Fruit fly (Drosophila melanogaster) whole organism, pupa: ENCODE results near the gene ex.

Experiments
- CG10348 ChIP-seq: fragments of 200-800 bp; sonication (Bioruptor generic); IDR thresholded peaks from 2 replicates; pipeline ENCODE4 v1.3.6; 2022; ENCODE audit warnings: missing biosample characterization, missing genetic modification characterization
- CG12605 ChIP-seq: fragments of 200-800 bp; sonication (Bioruptor generic); IDR thresholded peaks from 2 replicates; pipeline ENCODE4 v1.3.6; 2022; ENCODE audit warnings: missing biosample characterization, missing genetic modification characterization
- CG13204 ChIP-seq: fragments of 200-800 bp; sonication (Bioruptor generic); optimal IDR thresholded peaks from 2 replicates; lab custom pipeline; 2018; ENCODE audit warnings: missing biosample characterization, mild to moderate bottlenecking, missing genetic modification characterization, moderate library complexity
- CG14655 ChIP-seq: fragments of 200-800 bp; sonication (Bioruptor generic); optimal IDR thresholded peaks from 3 replicates; lab custom pipeline; 2017; ENCODE audit warnings: mild to moderate bottlenecking, missing biosample characterization, missing genetic modification reagents, missing genetic modification characterization
- CG15710 ChIP-seq: fragments of 200-800 bp; sonication (Bioruptor generic); optimal IDR thresholded peaks from 2 replicates; lab custom pipeline; 2018; ENCODE audit warnings: missing biosample characterization, mild to moderate bottlenecking, missing genetic modification characterization, moderate library complexity
- CG17806 ChIP-seq: fragments of 200-800 bp; sonication (Bioruptor generic); optimal IDR thresholded peaks from 2 replicates; lab custom pipeline; 2018; ENCODE audit warnings: missing biosample characterization, mild to moderate bottlenecking, missing genetic modification characterization, moderate library complexity
- CG32121 ChIP-seq: fragments of 200-800 bp; sonication (Bioruptor generic); IDR thresholded peaks from 2 replicates; pipeline ENCODE4 v1.3.6; 2022; ENCODE audit warnings: missing biosample characterization, missing genetic modification characterization
- CG34367 ChIP-seq: fragments of 200-800 bp; sonication (Bioruptor generic); optimal IDR thresholded peaks from 2 replicates; lab custom pipeline; 2018; ENCODE audit warnings: missing biosample characterization, mild to moderate bottlenecking, missing genetic modification characterization
- CG4496 ChIP-seq: fragments of 200-800 bp; sonication (Bioruptor generic); IDR thresholded peaks from 3 replicates; pipeline ENCODE4 v1.3.6; 2022; ENCODE audit warnings: missing biosample characterization, missing genetic modification characterization
- CG8159 ChIP-seq: fragments of 200-800 bp; sonication (Bioruptor generic); optimal IDR thresholded peaks from 3 replicates; lab custom pipeline; 2018; ENCODE audit warnings: missing biosample characterization, mild to moderate bottlenecking, missing genetic modification characterization, moderate library complexity
- CG8301 ChIP-seq: fragments of 200-800 bp; sonication (Bioruptor generic); optimal IDR thresholded peaks from 2 replicates; lab custom pipeline; 2018; ENCODE audit warnings: missing biosample characterization, mild to moderate bottlenecking, missing genetic modification characterization
- CG9948 ChIP-seq: fragments of 200-800 bp; sonication (Bioruptor generic); optimal IDR thresholded peaks from 2 replicates; lab custom pipeline; 2018; ENCODE audit warnings: missing biosample characterization, mild to moderate bottlenecking, missing genetic modification characterization, moderate library complexity
- D1 ChIP-seq: fragments of 200-800 bp; sonication (Bioruptor generic); optimal IDR thresholded peaks from 2 replicates; lab custom pipeline; 2018; ENCODE audit warnings: missing biosample characterization, mild to moderate bottlenecking, missing genetic modification characterization, moderate library complexity
- EcR ChIP-seq: fragments of 200-800 bp; sonication (Bioruptor generic); optimal IDR thresholded peaks from 3 replicates; lab custom pipeline; 2019; ENCODE audit warnings: missing biosample characterization, missing genetic modification characterization, mild to moderate bottlenecking, moderate library complexity, missing genetic modification reagents
- Ets98B ChIP-seq: fragments of 200-800 bp; sonication (Bioruptor generic); IDR thresholded peaks from 2 replicates; pipeline ENCODE4 v1.3.6; 2022; ENCODE audit warnings: missing biosample characterization, missing genetic modification characterization
- Pif1A ChIP-seq: fragments of 200-800 bp; sonication (Bioruptor generic); optimal IDR thresholded peaks from 3 replicates; lab custom pipeline; 2016; ENCODE audit warnings: missing biosample characterization, missing genetic modification characterization
- Pif1B ChIP-seq: fragments of 200-800 bp; sonication (Bioruptor generic); optimal IDR thresholded peaks from 3 replicates; lab custom pipeline; 2016; ENCODE audit warnings: missing biosample characterization, missing genetic modification characterization
- Snoo ChIP-seq: fragments of 200-800 bp; sonication (Bioruptor generic); optimal IDR thresholded peaks from 3 replicates; lab custom pipeline; 2017; ENCODE audit warnings: missing biosample characterization, mild to moderate bottlenecking, missing genetic modification characterization, inconsistent platforms
- fd96Ca ChIP-seq: fragments of 200-800 bp; sonication (Bioruptor generic); IDR thresholded peaks from 3 replicates; pipeline ENCODE4 v1.3.6; 2022; ENCODE audit warnings: missing biosample characterization, missing genetic modification characterization
- gl ChIP-seq: fragments of 200-800 bp; sonication (Bioruptor generic); optimal IDR thresholded peaks from 2 replicates; lab custom pipeline; 2018; ENCODE audit warnings: missing biosample characterization, mild to moderate bottlenecking, missing genetic modification characterization
- rn ChIP-seq: fragments of 200-800 bp; sonication (Bioruptor generic); IDR thresholded peaks from 2 replicates; pipeline ENCODE4 v1.3.6; 2022; ENCODE audit warnings: missing biosample characterization, missing genetic modification characterization

The ex gene

DNA sequence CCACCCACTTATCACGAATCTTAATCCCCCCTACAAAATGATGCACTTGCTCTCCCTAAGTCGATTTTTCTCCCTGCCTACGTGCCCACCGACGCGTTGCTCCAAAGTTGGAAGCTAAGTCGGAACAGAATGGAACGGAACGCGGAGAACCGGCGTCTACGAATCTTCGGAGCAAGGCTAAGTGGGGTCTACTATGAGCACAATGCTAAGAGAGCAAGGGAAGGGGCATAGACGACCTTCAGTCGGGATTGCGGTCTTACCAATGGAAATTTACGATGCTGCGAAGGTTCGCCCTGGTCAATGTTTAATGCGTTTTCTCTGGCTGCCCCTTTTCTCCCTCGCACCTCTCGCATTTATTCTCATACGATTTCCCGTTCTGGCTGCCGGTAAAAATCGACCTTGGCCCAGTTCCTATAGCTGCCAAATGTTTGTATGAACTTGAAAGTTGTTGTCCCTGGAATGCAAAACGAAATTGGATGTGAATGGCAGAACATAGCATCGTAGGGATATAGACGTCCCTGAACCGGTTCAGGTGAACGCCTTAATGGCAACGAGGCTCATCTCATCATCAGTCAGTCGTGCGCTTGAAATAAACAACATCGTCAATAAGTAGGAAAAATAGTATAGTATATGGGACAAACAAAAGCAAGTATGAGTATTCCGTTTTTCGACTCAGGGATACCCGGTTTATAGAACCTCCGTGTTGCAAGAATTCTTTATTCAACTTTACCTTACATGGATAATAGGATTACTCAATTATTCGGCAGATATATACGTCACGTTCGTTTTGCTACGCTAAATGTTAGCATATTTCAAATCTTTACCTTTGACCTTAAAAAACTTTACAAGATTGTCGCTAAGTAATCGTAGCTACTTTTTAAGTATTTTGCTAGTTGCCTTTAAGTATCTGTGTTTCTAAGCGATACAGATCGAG, 52.6 kb downstream of the ex start:
- TF ChIP-seq CG4496 (GFP tag; lab: Robert Waterston, UW) (no peak), CG8159 (tag; lab: Kevin White, UChicago) (peak; percentile 33), EcR (GFP tag; lab: Kevin White, UChicago) (peak; percentile 94), CG14655 (peak; percentile 42), fd96Ca (GFP tag; lab: Robert Waterston, UW) (no peak), CG15710 (tag; lab: Kevin White, UChicago) (peak; percentile 41), CG17806 (tag; lab: Kevin White, UChicago) (no peak)
- TF ChIP-seq, all 21 proteins: peak for 4

DNA sequence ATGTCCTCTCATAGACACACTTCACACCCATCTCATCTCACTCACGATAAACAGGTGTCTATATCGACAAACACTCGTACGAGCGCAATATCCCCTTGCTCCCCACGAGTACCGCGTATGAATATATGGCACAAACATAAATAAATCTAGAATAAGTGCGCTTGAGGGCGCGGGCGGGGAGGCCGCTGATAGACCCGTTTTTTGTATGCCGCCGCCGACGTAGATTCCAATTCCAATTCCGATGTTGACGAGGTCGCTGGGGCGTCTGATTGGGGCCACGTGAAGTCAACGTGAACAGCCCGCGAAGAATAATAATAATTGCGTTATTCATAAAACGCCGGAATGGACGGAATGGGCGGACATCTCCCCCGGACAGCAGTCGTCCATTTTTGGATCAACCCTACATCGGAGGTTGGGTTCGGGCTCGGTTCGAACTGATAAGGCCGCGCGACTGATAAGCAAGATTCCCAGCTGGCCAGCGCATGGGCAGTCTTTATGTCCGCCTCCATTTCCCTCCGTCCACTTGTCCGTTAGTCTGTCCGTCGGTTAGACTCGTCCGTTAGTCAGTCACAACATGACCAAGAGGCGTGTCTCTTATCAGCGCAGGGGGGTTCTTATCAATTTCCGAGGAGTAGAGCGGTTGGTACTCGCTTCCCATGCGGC, 53.4 kb downstream of the ex start:
- TF ChIP-seq rn (no peak), CG14655 (no peak), CG12605 (GFP tag; lab: Robert Waterston, UW) (no peak), EcR (GFP tag; lab: Kevin White, UChicago) (peak; percentile 81), gl (tag; lab: Kevin White, UChicago) (no peak), CG13204 (GFP tag; lab: Kevin White, UChicago) (peak; percentile 30), Pif1A (GFP tag; lab: Kevin White, UChicago) (peak; percentile 15), CG4496 (GFP tag; lab: Robert Waterston, UW) (peak; percentile 12; the same call in 1 of the 3 replicates), Pif1B (GFP tag; lab: Kevin White, UChicago) (no peak), CG32121 (GFP tag; lab: Robert Waterston, UW) (no peak), CG17806 (tag; lab: Kevin White, UChicago) (no peak), fd96Ca (GFP tag; lab: Robert Waterston, UW) (no peak)

DNA sequence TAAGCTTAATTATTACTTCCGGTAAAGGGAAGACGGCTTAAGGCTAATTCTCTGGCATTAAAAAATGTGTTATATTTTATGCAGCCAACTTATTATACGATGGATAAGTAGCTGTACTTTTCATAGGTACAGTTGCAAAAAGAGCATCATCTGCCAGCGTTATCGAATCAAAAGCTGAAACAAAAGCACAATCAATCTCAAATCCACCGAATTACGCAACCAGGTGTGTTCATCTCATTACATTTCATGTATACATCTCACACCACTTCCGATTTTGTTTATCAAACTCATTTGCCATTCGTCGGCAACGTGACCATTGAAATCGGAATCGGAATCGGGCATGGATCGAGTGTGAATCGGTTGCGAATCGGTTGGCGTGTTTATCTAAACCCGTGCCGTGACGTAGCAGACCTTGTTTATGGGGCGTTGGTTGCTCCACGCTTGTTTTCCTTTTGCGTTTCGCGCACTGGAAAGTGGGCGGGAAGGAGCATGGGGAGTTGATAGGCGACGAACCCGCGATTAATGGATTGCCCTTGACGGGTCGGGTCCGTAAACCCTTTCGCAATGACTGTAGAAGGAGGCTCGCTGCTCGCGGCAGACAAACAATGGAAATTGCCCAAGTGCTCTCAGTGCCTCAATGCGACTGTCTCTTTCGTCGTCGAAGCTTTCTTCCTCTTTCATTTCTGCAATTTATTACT, 54.2 kb downstream of the ex start:
- TF ChIP-seq CG15710 (tag; lab: Kevin White, UChicago): no peak
- no peak for TF ChIP-seq Snoo (tag; lab: Kevin White, UChicago)
- no peak for TF ChIP-seq CG4496 (GFP tag; lab: Robert Waterston, UW)
- TF ChIP-seq fd96Ca (GFP tag; lab: Robert Waterston, UW): no peak
- TF ChIP-seq CG8301 (tag; lab: Kevin White, UChicago): no peak
- TF ChIP-seq EcR (GFP tag; lab: Kevin White, UChicago): peak; percentile 97
- TF ChIP-seq CG10348 (GFP tag; lab: Robert Waterston, UW): no peak
- no peak for TF ChIP-seq CG34367

DNA sequence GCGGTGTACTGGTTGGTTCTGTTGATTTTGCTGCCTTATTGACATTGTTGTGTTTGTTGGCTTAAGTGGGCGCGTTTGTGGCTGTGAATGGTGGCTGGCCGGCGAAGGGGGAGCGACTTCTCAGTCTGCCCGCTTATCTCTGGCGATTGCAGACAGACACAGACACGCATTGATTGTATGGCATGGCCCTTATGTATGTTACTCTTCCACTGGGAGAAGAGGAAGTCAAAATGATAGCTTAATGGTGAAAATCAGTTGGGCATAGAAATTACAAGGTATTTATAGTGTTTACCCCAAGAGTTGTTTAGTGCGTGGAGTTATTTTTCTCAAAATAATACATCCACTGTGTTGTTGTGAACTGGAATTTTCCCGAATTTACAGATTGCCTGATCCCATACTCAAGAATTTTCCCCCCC, 54.8 kb downstream of the ex start:
- peak; percentile 88 for TF ChIP-seq CG4496 (GFP tag; lab: Robert Waterston, UW)
- 0 out of 2 replicates have a peak, but pooled peaks have one; percentile 28 for TF ChIP-seq rn
- no peak for TF ChIP-seq CG10348 (GFP tag; lab: Robert Waterston, UW)
- peak; percentile 55 for TF ChIP-seq CG8159 (tag; lab: Kevin White, UChicago)
- TF ChIP-seq Ets98B: peak; percentile 80
- peak; percentile 49 for TF ChIP-seq CG15710 (tag; lab: Kevin White, UChicago)
- no peak for TF ChIP-seq D1
- TF ChIP-seq CG13204 (GFP tag; lab: Kevin White, UChicago): peak; percentile 92
- TF ChIP-seq CG12605 (GFP tag; lab: Robert Waterston, UW): peak; percentile 48
- peak; percentile 70 for TF ChIP-seq CG34367
- peak; percentile 86 for TF ChIP-seq Snoo (tag; lab: Kevin White, UChicago)
- peak; percentile 66 for TF ChIP-seq CG14655
- TF ChIP-seq Pif1B (GFP tag; lab: Kevin White, UChicago): peak; percentile 87
- TF ChIP-seq CG17806 (tag; lab: Kevin White, UChicago): peak; percentile 43
- peak; percentile 12 for TF ChIP-seq CG9948
- peak; percentile 77; the same call in 1 of the 2 replicates for TF ChIP-seq CG32121 (GFP tag; lab: Robert Waterston, UW)
- TF ChIP-seq EcR (GFP tag; lab: Kevin White, UChicago): peak; percentile 90
- peak; percentile 76 for TF ChIP-seq fd96Ca (GFP tag; lab: Robert Waterston, UW)
- TF ChIP-seq gl (tag; lab: Kevin White, UChicago): peak; percentile 89
- peak; percentile 52 for TF ChIP-seq CG8301 (tag; lab: Kevin White, UChicago)
- TF ChIP-seq Pif1A (GFP tag; lab: Kevin White, UChicago): peak; percentile 92
- TF ChIP-seq, all 21 proteins: peak for 19

DNA sequence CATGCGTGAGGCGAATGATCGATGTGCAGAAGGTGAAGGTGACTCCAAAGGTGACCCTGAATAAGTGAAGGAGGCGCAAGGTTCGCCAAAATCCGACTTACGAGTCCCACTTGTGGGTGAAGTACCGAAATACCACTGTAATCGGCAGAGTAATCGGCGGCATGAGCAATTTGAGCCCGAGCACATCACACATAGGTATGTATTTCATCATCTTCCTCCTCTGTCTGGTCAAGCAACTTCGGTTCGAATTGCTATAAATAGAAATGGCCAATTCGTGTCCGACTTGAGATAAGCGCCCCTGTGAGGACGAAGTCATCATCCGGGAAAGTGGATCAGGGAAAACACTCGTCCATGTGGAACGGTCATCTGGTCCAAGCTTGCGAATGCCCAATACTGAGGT, 56.1 kb downstream of the ex start:
- TF ChIP-seq CG12605 (GFP tag; lab: Robert Waterston, UW): no peak
- TF ChIP-seq EcR (GFP tag; lab: Kevin White, UChicago): peak; percentile 54
- TF ChIP-seq, all 21 proteins: peak for 1
